Worm (Caenorhabditis elegans) whole organism, L1 larva: ENCODE measurements around the gene R02F11.1.
A peak's percentile ranks its signal among the peaks of the same experiment; 100 is the strongest.

Experiments
- C16A3.4 ChIP-seq: fragments of 150-350 bp; optimal IDR thresholded peaks from 2 replicates; lab custom pipeline; 2014; ENCODE audit warnings: missing biosample characterization, missing genetic modification characterization
- C34B4.2 ChIP-seq: sonication (generic microtip); optimal IDR thresholded peaks from 2 replicates; lab custom pipeline; 2017; ENCODE audit warnings: mild to moderate bottlenecking, missing genetic modification characterization, missing compliant biosample characterization
- F16B12.6 ChIP-seq: fragments of 150-350 bp; optimal IDR thresholded peaks from 2 replicates; lab custom pipeline; 2014; ENCODE audit warnings: missing biosample characterization, missing genetic modification characterization
- Y116A8C.19 ChIP-seq: sonication (generic microtip); optimal IDR thresholded peaks from 2 replicates; lab custom pipeline; 2016; ENCODE audit warnings: missing compliant biosample characterization, missing genetic modification characterization, borderline replicate concordance
- aha-1 ChIP-seq: fragments of 150-350 bp; optimal IDR thresholded peaks from 2 replicates; lab custom pipeline; 2014; ENCODE audit warnings: missing biosample characterization, missing genetic modification characterization
- ama-1 ChIP-seq: fragments of 150-350 bp; optimal IDR thresholded peaks from 2 replicates; lab custom pipeline; 2014
- blmp-1 ChIP-seq: fragments of 150-350 bp; optimal IDR thresholded peaks from 2 replicates; lab custom pipeline; 2014; ENCODE audit warnings: missing biosample characterization, missing genetic modification characterization
- ceh-82 ChIP-seq, 3 experiments: fragments of 150-350 bp in 1 of 3; sonication (generic microtip) in 2 of 3; optimal IDR thresholded peaks; 2 replicates each; lab custom pipeline; 2014 to 2017; ENCODE audit warnings: missing biosample characterization in 3 of 3, missing genetic modification characterization in 3 of 3
- ceh-90 ChIP-seq: sonication (generic microtip); optimal IDR thresholded peaks from 2 replicates; lab custom pipeline; 2016; ENCODE audit warnings: missing genetic modification characterization, missing compliant biosample characterization
- ces-1 ChIP-seq: fragments of 150-350 bp; optimal IDR thresholded peaks from 2 replicates; lab custom pipeline; 2014; ENCODE audit warnings: missing biosample characterization, missing genetic modification reagents, missing genetic modification characterization
- efl-3 ChIP-seq: fragments of 200-800 bp; sonication (Bioruptor generic); optimal IDR thresholded peaks from 2 replicates; lab custom pipeline; 2018; ENCODE audit warnings: mild to moderate bottlenecking, missing genetic modification characterization, missing compliant biosample characterization
- egl-13 ChIP-seq: sonication (generic microtip); optimal IDR thresholded peaks from 2 replicates; lab custom pipeline; 2016; ENCODE audit warnings: missing genotype, missing genetic modification reagents, missing genetic modification characterization, missing compliant biosample characterization
- fos-1 ChIP-seq: fragments of 150-350 bp; optimal IDR thresholded peaks from 2 replicates; lab custom pipeline; 2014; ENCODE audit warnings: missing biosample characterization, missing genetic modification characterization
- hlh-17 ChIP-seq: fragments of 200-800 bp; sonication (Bioruptor generic); optimal IDR thresholded peaks from 2 replicates; lab custom pipeline; 2018; ENCODE audit warnings: missing genetic modification characterization, mild to moderate bottlenecking, missing compliant biosample characterization, moderate library complexity, borderline replicate concordance
- hlh-4 ChIP-seq: sonication (generic microtip); optimal IDR thresholded peaks from 2 replicates; lab custom pipeline; 2016; ENCODE audit warnings: mild to moderate bottlenecking, missing genetic modification characterization, missing compliant biosample characterization
- hpl-2 ChIP-seq: fragments of 150-350 bp; optimal IDR thresholded peaks from 2 replicates; lab custom pipeline; 2014; ENCODE audit warnings: missing biosample characterization, missing genetic modification reagents, missing genetic modification characterization
- irx-1 ChIP-seq: sonication (generic microtip); optimal IDR thresholded peaks from 2 replicates; lab custom pipeline; 2016; ENCODE audit warnings: missing genetic modification characterization, missing compliant biosample characterization
- isw-1 ChIP-seq: fragments of 200-800 bp; sonication (Bioruptor generic); IDR thresholded peaks from 2 replicates; pipeline ENCODE4 v1.3.6; 2022; ENCODE audit warnings: missing genetic modification characterization, missing compliant biosample characterization
- jun-1 ChIP-seq: fragments of 150-350 bp; optimal IDR thresholded peaks from 2 replicates; lab custom pipeline; 2014; ENCODE audit warnings: missing biosample characterization, missing genetic modification reagents, missing genetic modification characterization
- lin-14 ChIP-seq: fragments of 200-800 bp; sonication (Bioruptor generic); optimal IDR thresholded peaks from 2 replicates; lab custom pipeline; 2018; ENCODE audit warnings: mild to moderate bottlenecking, missing genetic modification characterization, moderate library complexity, missing compliant biosample characterization
- lin-15B ChIP-seq: fragments of 150-350 bp; sonication (generic microtip); optimal IDR thresholded peaks from 3 replicates; lab custom pipeline; 2014; ENCODE audit warnings: missing biosample characterization, missing genetic modification characterization
- lin-35 ChIP-seq, 2 experiments: fragments of 150-350 bp; optimal IDR thresholded peaks; 2 replicates each; lab custom pipeline; 2014; ENCODE audit warnings: missing biosample characterization in 2 of 2, missing genetic modification characterization in 2 of 2, missing genetic modification reagents in 2 of 2
- lir-3 ChIP-seq: sonication (generic microtip); optimal IDR thresholded peaks from 2 replicates; lab custom pipeline; 2016; ENCODE audit warnings: mild to moderate bottlenecking, missing genetic modification characterization, moderate library complexity, missing compliant biosample characterization; ENCODE audit not compliant: poor library complexity
- mab-9 ChIP-seq: fragments of 200-800 bp; sonication (Bioruptor generic); IDR thresholded peaks from 2 replicates; pipeline ENCODE4 v1.3.6; 2022; ENCODE audit warnings: missing genetic modification reagents, missing genetic modification characterization, missing compliant biosample characterization
- mef-2 ChIP-seq: fragments of 150-350 bp; optimal IDR thresholded peaks from 2 replicates; lab custom pipeline; 2014; ENCODE audit warnings: missing biosample characterization, missing genetic modification characterization
- mep-1 ChIP-seq: fragments of 150-350 bp; optimal IDR thresholded peaks from 2 replicates; lab custom pipeline; 2014; ENCODE audit warnings: missing biosample characterization, missing genetic modification characterization
- nhr-11 ChIP-seq: fragments of 150-350 bp; optimal IDR thresholded peaks from 2 replicates; lab custom pipeline; 2014; ENCODE audit warnings: missing biosample characterization, missing genetic modification characterization
- nhr-12 ChIP-seq: sonication (generic microtip); optimal IDR thresholded peaks from 2 replicates; lab custom pipeline; 2017; ENCODE audit warnings: missing biosample characterization, missing genetic modification characterization
- nhr-20 ChIP-seq: sonication (generic microtip); optimal IDR thresholded peaks from 2 replicates; lab custom pipeline; 2016; ENCODE audit warnings: mild to moderate bottlenecking, missing genetic modification characterization, missing compliant biosample characterization
- nhr-237 ChIP-seq: fragments of 150-350 bp; optimal IDR thresholded peaks from 2 replicates; lab custom pipeline; 2014; ENCODE audit warnings: missing biosample characterization, missing genetic modification characterization
- nhr-28 ChIP-seq: fragments of 150-350 bp; optimal IDR thresholded peaks from 2 replicates; lab custom pipeline; 2014; ENCODE audit warnings: missing biosample characterization, missing genetic modification characterization
- nhr-76 ChIP-seq: sonication (generic microtip); optimal IDR thresholded peaks from 2 replicates; lab custom pipeline; 2017; ENCODE audit warnings: missing biosample characterization, missing genetic modification characterization
- nhr-84 ChIP-seq: sonication (generic microtip); optimal IDR thresholded peaks from 2 replicates; lab custom pipeline; 2017; ENCODE audit warnings: missing biosample characterization, missing genetic modification characterization
- nhr-90 ChIP-seq: sonication (generic microtip); optimal IDR thresholded peaks from 2 replicates; lab custom pipeline; 2016; ENCODE audit warnings: mild to moderate bottlenecking, missing genetic modification characterization, missing compliant biosample characterization; ENCODE audit not compliant: poor library complexity
- pag-3 ChIP-seq: sonication (generic microtip); optimal IDR thresholded peaks from 2 replicates; lab custom pipeline; 2017; ENCODE audit warnings: missing genetic modification characterization, mild to moderate bottlenecking, missing compliant biosample characterization, antibody characterized with exemption, borderline replicate concordance; ENCODE audit not compliant: insufficient read depth
- pax-3 ChIP-seq: fragments of 200-800 bp; sonication (Bioruptor generic); optimal IDR thresholded peaks from 2 replicates; lab custom pipeline; 2018; ENCODE audit warnings: mild to moderate bottlenecking, missing genetic modification characterization, moderate library complexity, missing compliant biosample characterization
- pqm-1 ChIP-seq: sonication (generic microtip); optimal IDR thresholded peaks from 3 replicates; lab custom pipeline; 2017; ENCODE audit warnings: missing biosample characterization, missing genetic modification characterization
- snpc-4 ChIP-seq: fragments of 150-350 bp; optimal IDR thresholded peaks from 2 replicates; lab custom pipeline; 2014; ENCODE audit warnings: missing biosample characterization, missing genetic modification characterization
- snu-23 ChIP-seq: sonication (generic microtip); optimal IDR thresholded peaks from 2 replicates; lab custom pipeline; 2016; ENCODE audit warnings: missing genetic modification characterization, missing compliant biosample characterization
- swsn-7 ChIP-seq: sonication (generic microtip); optimal IDR thresholded peaks from 2 replicates; lab custom pipeline; 2016; ENCODE audit warnings: missing genetic modification characterization, missing compliant biosample characterization
- tbx-2 ChIP-seq: sonication (generic microtip); optimal IDR thresholded peaks from 2 replicates; lab custom pipeline; 2016; ENCODE audit warnings: missing genetic modification characterization, missing compliant biosample characterization
- tlp-1 ChIP-seq: fragments of 150-350 bp; optimal IDR thresholded peaks from 2 replicates; lab custom pipeline; 2014; ENCODE audit warnings: missing biosample characterization, missing genetic modification characterization
- unc-130 ChIP-seq: fragments of 150-350 bp; optimal IDR thresholded peaks from 2 replicates; lab custom pipeline; 2017; ENCODE audit warnings: missing biosample characterization, missing genetic modification characterization, inconsistent platforms
- unc-30 ChIP-seq: sonication (generic microtip); optimal IDR thresholded peaks from 2 replicates; lab custom pipeline; 2017; ENCODE audit warnings: missing biosample characterization, missing genetic modification characterization
- unc-62 ChIP-seq: fragments of 150-350 bp; optimal IDR thresholded peaks from 2 replicates; lab custom pipeline; 2014; ENCODE audit warnings: missing biosample characterization, missing genetic modification reagents, missing genetic modification characterization
- unc-86 ChIP-seq: sonication (generic microtip); optimal IDR thresholded peaks from 2 replicates; lab custom pipeline; 2016; ENCODE audit warnings: missing genetic modification characterization, missing compliant biosample characterization
- unc-98 ChIP-seq: fragments of 200-800 bp; sonication (Bioruptor generic); IDR thresholded peaks from 2 replicates; pipeline ENCODE4 v1.3.6; 2022; ENCODE audit warnings: missing genetic modification characterization, missing compliant biosample characterization
- zag-1 ChIP-seq: fragments of 150-350 bp; optimal IDR thresholded peaks from 2 replicates; lab custom pipeline; 2014; ENCODE audit warnings: missing biosample characterization, missing genetic modification characterization
- zip-4 ChIP-seq: fragments of 200-800 bp; sonication (Bioruptor generic); optimal IDR thresholded peaks from 2 replicates; lab custom pipeline; 2018; ENCODE audit warnings: mild to moderate bottlenecking, missing genetic modification characterization, moderate library complexity, missing compliant biosample characterization
- ztf-11 ChIP-seq, 2 experiments: sonication (generic microtip); optimal IDR thresholded peaks; 2 replicates each; lab custom pipeline; 2016 to 2017; ENCODE audit warnings: missing genetic modification characterization in 2 of 2, missing biosample characterization in 1 of 2, missing compliant biosample characterization in 1 of 2
- ztf-4 ChIP-seq: fragments of 150-350 bp; optimal IDR thresholded peaks from 2 replicates; lab custom pipeline; 2014; ENCODE audit warnings: missing biosample characterization, missing genetic modification characterization

R02F11.1 gene

DNA sequence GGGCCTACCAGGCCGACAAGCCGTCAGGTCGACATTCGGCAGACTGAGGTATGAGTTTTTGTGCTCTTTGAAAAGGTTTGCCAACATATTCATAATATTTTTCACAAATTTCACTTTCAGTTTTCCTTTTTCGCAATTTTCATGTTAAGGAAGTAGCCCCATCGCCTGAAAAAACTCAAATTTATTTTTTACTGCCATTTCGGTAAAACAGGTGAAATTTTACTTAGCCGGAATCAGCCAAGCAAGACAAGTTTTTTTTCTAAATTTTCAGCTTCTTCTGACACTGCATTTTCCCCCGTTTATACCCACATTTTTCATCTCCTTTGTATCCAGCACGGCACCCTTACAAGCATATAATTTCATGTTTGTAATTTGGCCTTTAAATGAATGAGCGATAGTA is 9.3 kb upstream of the R02F11.1 start, which contains the start of gene R02F11.11:
Gene R02F11.11, plus strand, starts transcription at position 301 of the 400 bp plus-strand sequence.
- TF ChIP-seq fos-1 (tag; lab: Kevin White, UChicago), result no peak
- TF ChIP-seq tlp-1 (tag; lab: Kevin White, UChicago), result no peak
- no peak for TF ChIP-seq aha-1 (tag; lab: Kevin White, UChicago)
- TF ChIP-seq unc-98, result no peak
- no peak for TF ChIP-seq lin-14 (GFP tag; lab: Kevin White, UChicago)
- TF ChIP-seq mab-9 (GFP tag; lab: Robert Waterston, UW), result no peak
- TF ChIP-seq C34B4.2 (tag; lab: Kevin White, UChicago), result no peak
- no peak for TF ChIP-seq unc-130 (tag; lab: Kevin White, UChicago)
- TF ChIP-seq ceh-90, result no peak
- no peak for TF ChIP-seq nhr-84 (tag; lab: Kevin White, UChicago)
- TF ChIP-seq mef-2 (tag; lab: Kevin White, UChicago), result no peak
- TF ChIP-seq snu-23, result no peak
- TF ChIP-seq snpc-4 (tag; lab: Kevin White, UChicago), result no peak
- no peak for TF ChIP-seq irx-1 (tag; lab: Kevin White, UChicago)
- TF ChIP-seq swsn-7 (tag; lab: Kevin White, UChicago), result no peak
- no peak for TF ChIP-seq ztf-4 (tag; lab: Kevin White, UChicago)
- TF ChIP-seq egl-13, result no peak

DNA sequence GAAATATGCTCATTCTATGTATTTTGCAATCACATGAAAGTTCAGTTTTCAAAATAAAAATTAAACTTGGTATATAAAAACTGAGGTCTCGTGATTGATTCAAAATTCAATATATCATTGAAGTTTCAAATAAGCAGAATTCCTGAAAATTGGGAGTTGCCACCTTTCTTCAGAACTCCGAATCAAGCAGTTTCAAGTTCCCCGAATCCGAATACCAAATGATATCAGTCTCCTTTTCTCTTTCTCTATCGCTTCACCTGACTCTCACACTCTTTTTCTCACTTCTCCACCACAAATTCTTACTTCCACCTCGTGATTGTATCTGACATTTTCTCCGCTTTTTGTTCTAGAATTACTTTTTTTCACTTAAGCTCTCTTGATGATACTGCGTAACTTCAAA is 6.6 kb upstream of the R02F11.1 start, which contains the start of gene R02F11.2:
Gene R02F11.2, plus strand, starts transcription at position 292 of the 400 bp plus-strand sequence.
- TF ChIP-seq blmp-1 (tag; lab: Kevin White, UChicago), result no peak
- no peak for TF ChIP-seq ces-1
- peak; percentile 51 for TF ChIP-seq pax-3 (tag; lab: Kevin White, UChicago)
- TF ChIP-seq lin-15B (tag; lab: Kevin White, UChicago), result no peak
- peak; percentile 17 for TF ChIP-seq nhr-20 (tag; lab: Kevin White, UChicago)
- no peak for TF ChIP-seq hpl-2
- TF ChIP-seq ama-1 (lab: Kevin White, UChicago), result no peak
- no peak for TF ChIP-seq pag-3 (tag; lab: Kevin White, UChicago)
- no peak for TF ChIP-seq lir-3 (tag; lab: Kevin White, UChicago)
- TF ChIP-seq tbx-2 (tag; lab: Kevin White, UChicago), result no peak
- TF ChIP-seq unc-130 (tag; lab: Kevin White, UChicago), result no peak
- peak; percentile 28 for TF ChIP-seq swsn-7 (tag; lab: Kevin White, UChicago)
- no peak for TF ChIP-seq nhr-84 (tag; lab: Kevin White, UChicago)
- TF ChIP-seq nhr-28 (tag; lab: Kevin White, UChicago), result no peak
- TF ChIP-seq jun-1 (tag; lab: Kevin White, UChicago), result no peak
- TF ChIP-seq ceh-82 (tag; optimal IDR thresholded peaks at IDR 0.05; lab: Kevin White, UChicago), result no peak
- TF ChIP-seq C16A3.4, result no peak
- TF ChIP-seq mep-1 (tag; lab: Kevin White, UChicago), result no peak
- no peak for TF ChIP-seq pqm-1 (tag; lab: Kevin White, UChicago)
- peak; percentile 92 for TF ChIP-seq hlh-4 (tag; lab: Kevin White, UChicago)
- no peak for TF ChIP-seq ztf-11 (tag; optimal IDR thresholded peaks at IDR 0.05; lab: Kevin White, UChicago)
- TF ChIP-seq Y116A8C.19 (tag; lab: Kevin White, UChicago), result no peak
- peak; percentile 7 for TF ChIP-seq nhr-11 (tag; lab: Kevin White, UChicago)
- no peak for TF ChIP-seq unc-30
- TF ChIP-seq irx-1 (tag; lab: Kevin White, UChicago), result no peak
- TF ChIP-seq snpc-4 (tag; lab: Kevin White, UChicago), result no peak
- TF ChIP-seq zip-4 (GFP tag; lab: Kevin White, UChicago), result no peak
- TF ChIP-seq zag-1 (tag; lab: Kevin White, UChicago), result no peak
- no peak for TF ChIP-seq C34B4.2 (tag; lab: Kevin White, UChicago)
- no peak for TF ChIP-seq isw-1
- no peak for TF ChIP-seq ceh-90
- TF ChIP-seq unc-62 (GFP tag; lab: Kevin White, UChicago), result no peak
- no peak for TF ChIP-seq hlh-17 (GFP tag; lab: Kevin White, UChicago)
- TF ChIP-seq nhr-237 (tag; lab: Kevin White, UChicago), result no peak
- no peak for TF ChIP-seq unc-86 (tag; lab: Kevin White, UChicago)
- no peak for TF ChIP-seq F16B12.6 (tag; lab: Kevin White, UChicago)
- no peak for TF ChIP-seq nhr-76 (tag; lab: Kevin White, UChicago)
- TF ChIP-seq nhr-90, result no peak
- TF ChIP-seq lin-14 (GFP tag; lab: Kevin White, UChicago), result no peak
- no peak for TF ChIP-seq fos-1 (tag; lab: Kevin White, UChicago)
- TF ChIP-seq lin-35 (GFP tag; optimal IDR thresholded peaks at IDR 0.05; lab: Kevin White, UChicago), result no peak
- peak; percentile 49 for TF ChIP-seq ztf-4 (tag; lab: Kevin White, UChicago)
- no peak for TF ChIP-seq tlp-1 (tag; lab: Kevin White, UChicago)
- no peak for TF ChIP-seq nhr-12 (tag; lab: Kevin White, UChicago)
- TF ChIP-seq efl-3 (GFP tag; lab: Kevin White, UChicago), result no peak
